Worm (Caenorhabditis elegans) whole organism, midembryonic: ENCODE measurements around the gene T02D1.4.

Experiments used
- flt-1 ChIP-seq: fragments of 200-800 bp; sonication (Bioruptor generic); IDR thresholded peaks from 2 replicates; pipeline ENCODE4 v1.3.6; 2022; ENCODE audit warnings: missing genetic modification characterization, missing compliant biosample characterization
- ztf-23 ChIP-seq: fragments of 200-800 bp; sonication (Bioruptor generic); IDR thresholded peaks from 2 replicates; pipeline ENCODE4 v1.3.6; 2022; ENCODE audit warnings: missing genetic modification reagents, missing genetic modification characterization, missing compliant biosample characterization

ce11 chrIV:17435228-17435627, 35.7 kb downstream of the T02D1.4 start:
- TF ChIP-seq flt-1 (GFP tag; lab: Robert Waterston, UW) (no peak), ztf-23 (no peak)
